Worm (Caenorhabditis elegans) whole organism, early embryonic: ENCODE results near the gene try-1.

Experiments
- ama-1 ChIP-seq: fragments of 150-350 bp; optimal IDR thresholded peaks from 2 replicates; lab custom pipeline; 2014
- tra-4 ChIP-seq: sonication (generic microtip); optimal IDR thresholded peaks from 2 replicates; lab custom pipeline; 2017; ENCODE audit warnings: missing genetic modification characterization, missing compliant biosample characterization

ce11 chrII:4935518-4935917, 13.8 kb downstream of the try-1 start, which contains the start of gene ZK546.5:
- TF ChIP-seq tra-4 (tag; lab: Kevin White, UChicago) (no peak), ama-1 (lab: Kevin White, UChicago) (no peak)
